Fruit fly (Drosophila melanogaster) whole organism, prepupa: ENCODE measurements around the gene Nlg4.
A peak's percentile ranks its signal among the peaks of the same experiment; 100 is the strongest.

ENCODE experiments used
- Blimp-1 ChIP-seq: fragments of 200-800 bp; sonication (Bioruptor generic); optimal IDR thresholded peaks from 3 replicates; lab custom pipeline; 2017; ENCODE audit warnings: missing biosample characterization, missing genetic modification characterization, mild to moderate bottlenecking, moderate library complexity, missing genetic modification reagents
- CG10631 ChIP-seq: fragments of 200-800 bp; sonication (Bioruptor generic); optimal IDR thresholded peaks from 2 replicates; lab custom pipeline; 2016; ENCODE audit warnings: missing biosample characterization, missing genetic modification characterization
- CG10669 ChIP-seq: fragments of 200-800 bp; sonication (Bioruptor generic); optimal IDR thresholded peaks from 3 replicates; lab custom pipeline; 2018; ENCODE audit warnings: missing biosample characterization, mild to moderate bottlenecking, missing genetic modification characterization, moderate library complexity
- CG11294 ChIP-seq: fragments of 200-800 bp; sonication (Bioruptor generic); IDR thresholded peaks from 2 replicates; pipeline ENCODE4 v1.3.6; 2022; ENCODE audit warnings: missing biosample characterization, missing genetic modification characterization
- CG11762 ChIP-seq: fragments of 200-800 bp; sonication (Bioruptor generic); optimal IDR thresholded peaks from 3 replicates; lab custom pipeline; 2016; ENCODE audit warnings: missing biosample characterization, missing genetic modification characterization; ENCODE audit not compliant: insufficient read depth
- CG11902 ChIP-seq: fragments of 200-800 bp; sonication (Bioruptor generic); optimal IDR thresholded peaks from 3 replicates; lab custom pipeline; 2016; ENCODE audit warnings: missing biosample characterization, missing genetic modification characterization
- CG15336 ChIP-seq: fragments of 200-800 bp; sonication (Bioruptor generic); IDR thresholded peaks from 2 replicates; pipeline ENCODE4 v1.3.6; 2022; ENCODE audit warnings: missing biosample characterization, missing genetic modification characterization
- CG1621 ChIP-seq: fragments of 200-800 bp; sonication (Bioruptor generic); optimal IDR thresholded peaks from 3 replicates; lab custom pipeline; 2018; ENCODE audit warnings: missing biosample characterization, mild to moderate bottlenecking, missing genetic modification characterization
- CG16779 ChIP-seq: fragments of 200-800 bp; sonication (Bioruptor generic); optimal IDR thresholded peaks from 3 replicates; lab custom pipeline; 2017; ENCODE audit warnings: missing biosample characterization, mild to moderate bottlenecking, missing genetic modification characterization
- CG3032 ChIP-seq: fragments of 200-800 bp; optimal IDR thresholded peaks from 2 replicates; lab custom pipeline; 2019; ENCODE audit warnings: missing biosample characterization, mild to moderate bottlenecking, missing genetic modification characterization, moderate library complexity
- CG32006 ChIP-seq: fragments of 200-800 bp; sonication (Bioruptor generic); optimal IDR thresholded peaks from 3 replicates; lab custom pipeline; 2017; ENCODE audit warnings: missing biosample characterization, mild to moderate bottlenecking, missing genetic modification characterization
- CG34406 ChIP-seq: fragments of 200-800 bp; sonication (Bioruptor generic); optimal IDR thresholded peaks from 3 replicates; lab custom pipeline; 2016; ENCODE audit warnings: missing biosample characterization, missing genetic modification characterization
- CG3919 ChIP-seq: fragments of 200-800 bp; sonication (Bioruptor generic); optimal IDR thresholded peaks from 3 replicates; lab custom pipeline; 2016; ENCODE audit warnings: missing biosample characterization, missing genetic modification characterization
- CG4318 ChIP-seq: fragments of 200-800 bp; sonication (Bioruptor generic); optimal IDR thresholded peaks from 3 replicates; lab custom pipeline; 2017; ENCODE audit warnings: missing biosample characterization, mild to moderate bottlenecking, missing genetic modification characterization
- CG6163 ChIP-seq: fragments of 200-800 bp; sonication (Bioruptor generic); IDR thresholded peaks from 3 replicates; pipeline ENCODE4 v1.3.6; 2022; ENCODE audit warnings: missing biosample characterization, missing genetic modification characterization
- CG6276 ChIP-seq: fragments of 200-800 bp; sonication (Bioruptor generic); optimal IDR thresholded peaks from 2 replicates; lab custom pipeline; 2017; ENCODE audit warnings: missing biosample characterization, mild to moderate bottlenecking, missing genetic modification characterization
- CG6792 ChIP-seq: fragments of 200-800 bp; sonication (Bioruptor generic); optimal IDR thresholded peaks from 3 replicates; lab custom pipeline; 2016; ENCODE audit warnings: missing biosample characterization, missing genetic modification characterization
- CG6854 ChIP-seq: fragments of 200-800 bp; sonication (Bioruptor generic); optimal IDR thresholded peaks from 2 replicates; lab custom pipeline; 2017; ENCODE audit warnings: missing biosample characterization, mild to moderate bottlenecking, missing genetic modification characterization
- CG8119 ChIP-seq: fragments of 200-800 bp; sonication (Bioruptor generic); IDR thresholded peaks from 3 replicates; pipeline ENCODE4 v1.3.6; 2022; ENCODE audit warnings: missing biosample characterization, missing genetic modification characterization
- CG8632 ChIP-seq: fragments of 200-800 bp; sonication (Bioruptor generic); optimal IDR thresholded peaks from 3 replicates; lab custom pipeline; 2016; ENCODE audit warnings: missing biosample characterization, missing genetic modification characterization
- CG9139 ChIP-seq: fragments of 200-800 bp; sonication (Bioruptor generic); optimal IDR thresholded peaks from 3 replicates; lab custom pipeline; 2017; ENCODE audit warnings: missing biosample characterization, mild to moderate bottlenecking, missing genetic modification characterization
- Eip75B ChIP-seq: fragments of 200-800 bp; sonication (Bioruptor generic); optimal IDR thresholded peaks from 3 replicates; lab custom pipeline; 2016; ENCODE audit warnings: missing biosample characterization, missing genetic modification characterization
- Eip78C ChIP-seq: fragments of 200-800 bp; sonication (Bioruptor generic); peaks from one replicate; lab custom pipeline; 2016; ENCODE audit warnings: missing biosample characterization, missing genetic modification characterization
- Ets21C ChIP-seq: fragments of 200-800 bp; sonication (Bioruptor generic); optimal IDR thresholded peaks from 3 replicates; lab custom pipeline; 2016; ENCODE audit warnings: missing biosample characterization, missing genetic modification characterization
- Ets96B ChIP-seq: fragments of 200-800 bp; optimal IDR thresholded peaks from 2 replicates; lab custom pipeline; 2019; ENCODE audit warnings: missing biosample characterization, mild to moderate bottlenecking, missing genetic modification characterization, moderate library complexity
- Gug ChIP-seq: fragments of 200-800 bp; sonication (Bioruptor generic); IDR thresholded peaks from 2 replicates; pipeline ENCODE4 v1.3.6; 2022; ENCODE audit warnings: missing biosample characterization, missing genetic modification characterization
- Hr38 ChIP-seq: sonication (Bioruptor generic); optimal IDR thresholded peaks from 2 replicates; lab custom pipeline; 2016; ENCODE audit warnings: missing biosample characterization, missing genetic modification characterization
- Hr39 ChIP-seq: fragments of 200-800 bp; sonication (Bioruptor generic); optimal IDR thresholded peaks from 2 replicates; lab custom pipeline; 2016; ENCODE audit warnings: missing biosample characterization, missing genetic modification characterization
- Hr4 ChIP-seq: fragments of 200-800 bp; sonication (Bioruptor generic); optimal IDR thresholded peaks from 3 replicates; lab custom pipeline; 2016; ENCODE audit warnings: missing biosample characterization, missing genetic modification characterization
- Lpt ChIP-seq: fragments of 200-800 bp; sonication (Bioruptor generic); optimal IDR thresholded peaks from 3 replicates; lab custom pipeline; 2016; ENCODE audit warnings: missing biosample characterization, missing genetic modification characterization
- Met ChIP-seq: fragments of 200-800 bp; sonication (Bioruptor generic); optimal IDR thresholded peaks from 3 replicates; lab custom pipeline; 2016; ENCODE audit warnings: missing biosample characterization, missing genetic modification characterization
- OdsH ChIP-seq: fragments of 200-800 bp; sonication (Bioruptor generic); optimal IDR thresholded peaks from 3 replicates; lab custom pipeline; 2016; ENCODE audit warnings: missing biosample characterization, missing genetic modification characterization
- Smox ChIP-seq: fragments of 200-800 bp; sonication (Bioruptor generic); optimal IDR thresholded peaks from 3 replicates; lab custom pipeline; 2016; ENCODE audit warnings: missing biosample characterization, missing genetic modification characterization
- Sox102F ChIP-seq: fragments of 200-800 bp; sonication (Bioruptor generic); optimal IDR thresholded peaks from 2 replicates; lab custom pipeline; 2016; ENCODE audit warnings: missing biosample characterization, mild to moderate bottlenecking, missing genetic modification characterization
- achi ChIP-seq: fragments of 200-800 bp; sonication (Bioruptor generic); optimal IDR thresholded peaks from 3 replicates; lab custom pipeline; 2016; ENCODE audit warnings: missing biosample characterization, missing genetic modification characterization
- acj6 ChIP-seq: fragments of 200-800 bp; sonication (Bioruptor generic); optimal IDR thresholded peaks from 3 replicates; lab custom pipeline; 2016; ENCODE audit warnings: missing biosample characterization, missing genetic modification characterization
- dac ChIP-seq: fragments of 200-800 bp; sonication (Bioruptor generic); optimal IDR thresholded peaks from 2 replicates; lab custom pipeline; 2017; ENCODE audit warnings: missing biosample characterization, mild to moderate bottlenecking, missing genetic modification characterization
- eg ChIP-seq: fragments of 200-800 bp; sonication (Bioruptor generic); IDR thresholded peaks from 3 replicates; pipeline ENCODE4 v1.3.6; 2022; ENCODE audit warnings: missing biosample characterization, missing genetic modification characterization
- fd59A ChIP-seq: fragments of 200-800 bp; sonication (Bioruptor generic); optimal IDR thresholded peaks from 2 replicates; lab custom pipeline; 2017; ENCODE audit warnings: missing biosample characterization, mild to moderate bottlenecking, missing genetic modification characterization, missing genetic modification reagents
- fkh ChIP-seq: fragments of 200-800 bp; sonication (Bioruptor generic); optimal IDR thresholded peaks from 3 replicates; lab custom pipeline; 2017; ENCODE audit warnings: missing biosample characterization, mild to moderate bottlenecking, missing genetic modification characterization, moderate library complexity
- lz ChIP-seq: fragments of 200-800 bp; sonication (Bioruptor generic); optimal IDR thresholded peaks from 3 replicates; lab custom pipeline; 2016; ENCODE audit warnings: missing biosample characterization, missing genetic modification characterization
- pdm3 ChIP-seq: fragments of 200-800 bp; sonication (Bioruptor generic); optimal IDR thresholded peaks from 3 replicates; lab custom pipeline; 2016; ENCODE audit warnings: missing biosample characterization, missing genetic modification characterization
- salr ChIP-seq, 2 experiments: fragments of 200-800 bp; sonication (Bioruptor generic); optimal IDR thresholded peaks; 3 replicates each; lab custom pipeline; 2016 to 2018; ENCODE audit warnings: missing biosample characterization in 2 of 2, missing genetic modification characterization in 2 of 2, mild to moderate bottlenecking in 1 of 2
- svp ChIP-seq: fragments of 200-800 bp; sonication (Bioruptor generic); peaks from one replicate; lab custom pipeline; 2016; ENCODE audit warnings: missing biosample characterization, missing genetic modification characterization
- topi ChIP-seq: fragments of 200-800 bp; sonication (Bioruptor generic); optimal IDR thresholded peaks from 3 replicates; lab custom pipeline; 2016; ENCODE audit warnings: missing biosample characterization, missing genetic modification characterization

Nlg4 gene

DNA sequence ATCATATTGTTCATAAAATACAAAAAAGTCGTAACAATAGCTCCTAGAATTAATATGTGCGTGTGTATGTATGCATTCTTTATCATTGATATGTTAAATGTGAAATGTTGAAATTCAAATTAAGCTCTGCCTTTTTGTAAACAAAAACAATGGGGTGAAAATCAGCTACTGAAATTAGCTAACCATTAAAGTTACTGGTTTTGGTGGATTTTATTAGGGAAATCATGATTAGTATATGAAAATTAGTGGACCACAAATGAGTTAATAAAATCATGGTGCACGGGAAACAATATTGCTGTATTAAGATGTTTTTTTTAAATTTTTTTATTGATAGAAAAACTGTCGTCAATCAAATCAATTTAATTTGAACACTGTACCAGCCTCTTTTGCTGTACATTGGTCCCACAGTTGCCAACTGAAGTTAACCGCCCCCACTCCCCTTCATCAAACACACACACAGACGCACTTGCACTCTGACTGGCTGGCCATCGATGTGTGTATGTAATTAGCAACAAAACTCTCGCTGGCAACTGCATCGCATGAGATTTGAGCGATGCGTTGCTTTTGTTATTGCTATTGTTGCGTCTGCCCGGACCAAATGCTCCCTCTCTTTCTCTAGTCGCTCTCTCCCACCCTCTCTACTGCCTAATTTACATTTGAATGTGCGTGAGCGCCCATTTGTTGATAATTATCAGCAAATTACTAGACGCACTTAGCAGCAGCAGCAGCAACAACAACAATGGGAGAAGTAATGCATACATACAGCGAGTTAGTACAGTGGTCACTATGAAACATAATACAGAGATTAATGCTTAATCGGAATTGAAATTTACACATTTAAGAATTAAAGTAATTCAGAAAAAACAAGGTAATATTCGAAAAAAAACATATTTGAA is 49.9 kb downstream of the Nlg4 start:
- TF ChIP-seq CG32006 (GFP tag; lab: Kevin White, UChicago), result peak; percentile 70
- no peak for TF ChIP-seq Hr39 (GFP tag; lab: Kevin White, UChicago)
- TF ChIP-seq Eip78C (GFP tag; lab: Kevin White, UChicago), result peak; percentile 36
- TF ChIP-seq CG6276 (GFP tag; lab: Kevin White, UChicago), result no peak
- TF ChIP-seq salr (GFP tag; optimal IDR thresholded peaks at IDR 0.05; lab: Kevin White, UChicago), result peak in 1 of 2 experiments; percentile 55
- peak; percentile 46; the same call in 2 of the 3 replicates for TF ChIP-seq CG6163 (GFP tag; lab: Robert Waterston, UW)
- peak; percentile 74 for TF ChIP-seq svp (GFP tag; lab: Kevin White, UChicago)
- no peak for TF ChIP-seq fkh (GFP tag; lab: Kevin White, UChicago)
- peak; percentile 44; the same call in 1 of the 3 replicates for TF ChIP-seq CG8119 (GFP tag; lab: Robert Waterston, UW)
- TF ChIP-seq acj6 (GFP tag; lab: Kevin White, UChicago), result peak; percentile 28
- peak; percentile 34 for TF ChIP-seq pdm3
- no peak for TF ChIP-seq lz (GFP tag; lab: Kevin White, UChicago)
- no peak for TF ChIP-seq Ets96B (tag; lab: Kevin White, UChicago)
- TF ChIP-seq achi (GFP tag; lab: Kevin White, UChicago), result peak; percentile 26
- TF ChIP-seq CG15336, result peak; percentile 52
- TF ChIP-seq Met (GFP tag; lab: Kevin White, UChicago), result peak; percentile 14
- TF ChIP-seq CG10669 (GFP tag; lab: Kevin White, UChicago), result no peak
- TF ChIP-seq CG16779 (tag; lab: Kevin White, UChicago), result no peak
- TF ChIP-seq eg, result peak; percentile 67
- peak; percentile 47 for TF ChIP-seq CG10631 (GFP tag; lab: Kevin White, UChicago)
- peak; percentile 4 for TF ChIP-seq dac (GFP tag; lab: Kevin White, UChicago)
- peak; percentile 42 for TF ChIP-seq OdsH (GFP tag; lab: Kevin White, UChicago)
- no peak for TF ChIP-seq CG6854 (GFP tag; lab: Kevin White, UChicago)
- peak; percentile 57 for TF ChIP-seq CG4318
- TF ChIP-seq Eip75B (GFP tag; lab: Kevin White, UChicago), result peak; percentile 22
- no peak for TF ChIP-seq Ets21C (GFP tag; lab: Kevin White, UChicago)
- TF ChIP-seq topi (GFP tag; lab: Kevin White, UChicago), result no peak
- TF ChIP-seq Lpt (GFP tag; lab: Kevin White, UChicago), result no peak
- TF ChIP-seq Smox (GFP tag; lab: Kevin White, UChicago), result peak; percentile 25
- TF ChIP-seq Gug (GFP tag; lab: Robert Waterston, UW), result 0 out of 2 replicates have a peak, but pooled peaks have one; percentile 28
- TF ChIP-seq Hr4, result peak; percentile 73

DNA sequence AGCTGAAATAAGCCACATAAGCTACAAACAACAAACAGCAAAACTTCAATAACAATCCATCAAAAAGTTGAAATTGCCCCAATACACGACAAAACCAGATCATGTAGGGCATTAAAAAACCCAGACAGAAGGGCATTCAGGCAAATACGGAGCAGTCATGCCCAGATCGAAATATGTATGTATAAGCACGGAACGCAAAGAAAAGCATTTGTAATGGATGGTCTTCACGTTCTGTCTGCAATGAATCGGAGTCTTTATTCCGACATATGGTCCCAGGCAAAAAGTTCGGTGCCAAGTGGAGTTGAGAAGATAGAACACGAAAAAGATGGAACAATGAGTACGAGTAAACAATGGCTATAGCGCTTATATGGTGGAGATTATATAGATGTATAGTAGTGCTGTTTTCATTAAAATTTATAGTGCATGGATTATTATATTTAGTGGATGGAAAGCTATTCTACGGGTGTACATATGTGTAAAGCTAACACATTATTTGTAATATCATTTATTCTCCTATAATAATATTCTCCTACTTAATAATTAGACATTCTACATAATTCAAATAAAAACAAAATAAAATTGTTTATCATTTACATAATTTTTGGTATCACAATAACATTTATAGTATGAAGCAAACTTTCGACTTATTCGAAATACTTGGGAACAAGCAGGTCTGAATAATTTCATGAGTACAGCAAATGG is 51.8 kb downstream of the Nlg4 start:
- TF ChIP-seq CG6163 (GFP tag; lab: Robert Waterston, UW) (peak; percentile 18; the same call in 1 of the 3 replicates), Blimp-1 (GFP tag; lab: Kevin White, UChicago) (no peak), CG8632 (GFP tag; lab: Kevin White, UChicago) (no peak), Lpt (GFP tag; lab: Kevin White, UChicago) (no peak), CG9139 (no peak), Met (GFP tag; lab: Kevin White, UChicago) (peak; percentile 3), acj6 (GFP tag; lab: Kevin White, UChicago) (no peak), svp (GFP tag; lab: Kevin White, UChicago) (no peak), CG3919 (no peak), Hr39 (GFP tag; lab: Kevin White, UChicago) (peak; percentile 18), lz (GFP tag; lab: Kevin White, UChicago) (no peak), Ets96B (tag; lab: Kevin White, UChicago) (no peak), Hr38 (GFP tag; lab: Kevin White, UChicago) (no peak), Smox (GFP tag; lab: Kevin White, UChicago) (peak; percentile 6), fkh (GFP tag; lab: Kevin White, UChicago) (no peak), CG34406 (peak; percentile 29), CG11762 (no peak), CG10669 (GFP tag; lab: Kevin White, UChicago) (no peak), CG1621 (tag; lab: Kevin White, UChicago) (no peak), CG11902 (no peak), fd59A (GFP tag; lab: Kevin White, UChicago) (peak; percentile 25), CG3032 (tag; lab: Kevin White, UChicago) (peak; percentile 40), Sox102F (GFP tag; lab: Kevin White, UChicago) (no peak), Hr4 (peak; percentile 25), CG6792 (no peak), CG11294 (GFP tag; lab: Robert Waterston, UW) (no peak), achi (GFP tag; lab: Kevin White, UChicago) (peak; percentile 36)
